Worm (Caenorhabditis elegans) whole organism, young adult: ENCODE results near the gene wdr-31.

Experiments used
- B0261.1 ChIP-seq: sonication (generic microtip); optimal IDR thresholded peaks from 2 replicates; lab custom pipeline; 2016; ENCODE audit warnings: mild to moderate bottlenecking, missing genetic modification characterization, moderate library complexity, missing compliant biosample characterization
- B0336.3 ChIP-seq: fragments of 200-800 bp; sonication (Bioruptor generic); IDR thresholded peaks from 2 replicates; pipeline ENCODE4 v1.3.6; 2022; ENCODE audit warnings: missing genetic modification characterization, missing compliant biosample characterization
- F10E7.11 ChIP-seq: sonication (generic microtip); optimal IDR thresholded peaks from 2 replicates; lab custom pipeline; 2017; ENCODE audit warnings: mild to moderate bottlenecking, missing genetic modification characterization, moderate library complexity, missing compliant biosample characterization
- F37B4.10 ChIP-seq: fragments of 200-800 bp; sonication (Bioruptor generic); IDR thresholded peaks from 2 replicates; pipeline ENCODE4 v1.3.6; 2022; ENCODE audit warnings: missing genetic modification characterization, missing compliant biosample characterization
- F49E8.2 ChIP-seq: sonication (generic microtip); optimal IDR thresholded peaks from 3 replicates; lab custom pipeline; 2017; ENCODE audit warnings: missing genetic modification characterization, mild to moderate bottlenecking, missing compliant biosample characterization, antibody characterized with exemption, moderate library complexity; ENCODE audit not compliant: insufficient read depth
- F52B5.7 ChIP-seq: sonication (generic microtip); optimal IDR thresholded peaks from 2 replicates; lab custom pipeline; 2016; ENCODE audit warnings: mild to moderate bottlenecking, missing genetic modification characterization, missing compliant biosample characterization
- F55B11.4 ChIP-seq: sonication (generic microtip); optimal IDR thresholded peaks from 2 replicates; lab custom pipeline; 2016; ENCODE audit warnings: missing compliant biosample characterization, missing genetic modification characterization, borderline replicate concordance; ENCODE audit not compliant: insufficient read depth
- K11D2.4 ChIP-seq: fragments of 200-800 bp; sonication (Bioruptor generic); IDR thresholded peaks from 2 replicates; pipeline ENCODE4 v1.3.6; 2022; ENCODE audit warnings: missing genetic modification reagents, missing genetic modification characterization, missing compliant biosample characterization
- T07F8.4 ChIP-seq: sonication (generic microtip); optimal IDR thresholded peaks from 2 replicates; lab custom pipeline; 2016; ENCODE audit warnings: mild to moderate bottlenecking, missing genetic modification characterization, moderate library complexity, missing compliant biosample characterization
- Y53F4B.3 ChIP-seq: fragments of 200-800 bp; sonication (Bioruptor generic); IDR thresholded peaks from 2 replicates; pipeline ENCODE4 v1.3.6; 2022; ENCODE audit warnings: missing genetic modification reagents, missing genetic modification characterization, missing compliant biosample characterization
- Y67H2A.10 ChIP-seq: fragments of 200-800 bp; sonication (Bioruptor generic); conservative IDR thresholded peaks from 2 replicates; pipeline ENCODE4 v1.3.6; 2022; ENCODE audit warnings: missing genetic modification reagents, missing genetic modification characterization, missing compliant biosample characterization
- Y95B8A.8 ChIP-seq: fragments of 200-800 bp; sonication (Bioruptor generic); IDR thresholded peaks from 2 replicates; pipeline ENCODE4 v1.3.6; 2022; ENCODE audit warnings: missing genetic modification reagents, missing genetic modification characterization, missing compliant biosample characterization
- ZK185.1 ChIP-seq: sonication (generic microtip); optimal IDR thresholded peaks from 2 replicates; lab custom pipeline; 2016; ENCODE audit warnings: mild to moderate bottlenecking, missing genetic modification characterization, missing compliant biosample characterization; ENCODE audit not compliant: poor library complexity, severe bottlenecking
- bed-1 ChIP-seq: fragments of 200-800 bp; sonication (Bioruptor generic); IDR thresholded peaks from 2 replicates; pipeline ENCODE4 v1.3.6; 2022; ENCODE audit warnings: missing genetic modification reagents, missing genetic modification characterization, missing compliant biosample characterization
- cebp-2 ChIP-seq: fragments of 200-800 bp; sonication (Bioruptor generic); IDR thresholded peaks from 2 replicates; pipeline ENCODE4 v1.3.6; 2022; ENCODE audit warnings: missing genetic modification characterization, missing compliant biosample characterization
- ceh-40 ChIP-seq: fragments of 200-800 bp; sonication (Bioruptor generic); IDR thresholded peaks from 2 replicates; pipeline ENCODE4 v1.3.6; 2022; ENCODE audit warnings: missing genetic modification characterization, missing compliant biosample characterization
- ceh-91 ChIP-seq: fragments of 200-800 bp; sonication (Bioruptor generic); IDR thresholded peaks from 2 replicates; pipeline ENCODE4 v1.3.6; 2022; ENCODE audit warnings: missing genetic modification reagents, missing genetic modification characterization, missing compliant biosample characterization
- die-1 ChIP-seq: sonication (generic microtip); optimal IDR thresholded peaks from 2 replicates; lab custom pipeline; 2016; ENCODE audit warnings: missing genotype, mild to moderate bottlenecking, missing genetic modification characterization, missing compliant biosample characterization
- dox-1 ChIP-seq: fragments of 200-800 bp; sonication (Bioruptor generic); IDR thresholded peaks from 2 replicates; pipeline ENCODE4 v1.3.6; 2022; ENCODE audit warnings: missing genetic modification reagents, missing genetic modification characterization, missing compliant biosample characterization
- dpl-1 ChIP-seq: fragments of 150-350 bp; optimal IDR thresholded peaks from 2 replicates; lab custom pipeline; 2014; ENCODE audit warnings: missing biosample characterization, missing genetic modification reagents, missing genetic modification characterization
- efl-1 ChIP-seq: fragments of 150-350 bp; optimal IDR thresholded peaks from 2 replicates; lab custom pipeline; 2014; ENCODE audit warnings: missing biosample characterization, missing genetic modification reagents, missing genetic modification characterization
- egl-18 ChIP-seq: fragments of 200-800 bp; sonication (Bioruptor generic); IDR thresholded peaks from 2 replicates; pipeline ENCODE4 v1.3.6; 2022; ENCODE audit warnings: missing genetic modification reagents, missing genetic modification characterization, missing compliant biosample characterization
- egrh-3 ChIP-seq: fragments of 200-800 bp; sonication (Bioruptor generic); IDR thresholded peaks from 2 replicates; pipeline ENCODE4 v1.3.6; 2022; ENCODE audit warnings: missing genetic modification reagents, missing genetic modification characterization, missing compliant biosample characterization
- ets-4 ChIP-seq: fragments of 200-800 bp; sonication (Bioruptor generic); optimal IDR thresholded peaks from 2 replicates; lab custom pipeline; 2018; ENCODE audit warnings: mild to moderate bottlenecking, missing genetic modification characterization, missing compliant biosample characterization
- hlh-12 ChIP-seq: sonication (generic microtip); optimal IDR thresholded peaks from 2 replicates; lab custom pipeline; 2016; ENCODE audit warnings: missing genetic modification characterization, missing compliant biosample characterization
- hmg-20 ChIP-seq: fragments of 200-800 bp; sonication (Bioruptor generic); IDR thresholded peaks from 2 replicates; pipeline ENCODE4 v1.3.6; 2022; ENCODE audit warnings: missing genetic modification reagents, missing genetic modification characterization, missing compliant biosample characterization
- hrde-1 ChIP-seq: sonication (generic microtip); optimal IDR thresholded peaks from 2 replicates; lab custom pipeline; 2016; ENCODE audit warnings: missing genetic modification characterization, mild to moderate bottlenecking, missing compliant biosample characterization, moderate library complexity, missing genotype, missing genetic modification reagents, borderline replicate concordance
- lag-1 ChIP-seq: fragments of 200-800 bp; sonication (Bioruptor generic); IDR thresholded peaks from 2 replicates; pipeline ENCODE4 v1.3.6; 2022; ENCODE audit warnings: missing genetic modification reagents, missing genetic modification characterization, missing compliant biosample characterization
- lin-26 ChIP-seq: fragments of 200-800 bp; sonication (Bioruptor generic); IDR thresholded peaks from 2 replicates; pipeline ENCODE4 v1.3.6; 2022; ENCODE audit warnings: missing genetic modification reagents, missing genetic modification characterization, missing compliant biosample characterization
- lir-1 ChIP-seq: fragments of 200-800 bp; sonication (Bioruptor generic); conservative IDR thresholded peaks from 2 replicates; pipeline ENCODE4 v1.3.6; 2022; ENCODE audit warnings: missing genetic modification reagents, missing genetic modification characterization, missing compliant biosample characterization
- lsy-27 ChIP-seq: sonication (generic microtip); optimal IDR thresholded peaks from 2 replicates; lab custom pipeline; 2017; ENCODE audit warnings: missing genetic modification characterization, mild to moderate bottlenecking, missing compliant biosample characterization, antibody characterized with exemption, missing genotype, borderline replicate concordance; ENCODE audit not compliant: insufficient read depth
- madf-3 ChIP-seq: fragments of 200-800 bp; sonication (Bioruptor generic); IDR thresholded peaks from 2 replicates; pipeline ENCODE4 v1.3.6; 2022; ENCODE audit warnings: missing genetic modification reagents, missing genetic modification characterization, missing compliant biosample characterization
- mes-4 ChIP-seq: sonication (generic microtip); optimal IDR thresholded peaks from 2 replicates; lab custom pipeline; 2016; ENCODE audit warnings: missing genotype, missing genetic modification characterization, missing compliant biosample characterization
- mxl-1 ChIP-seq: sonication (generic microtip); optimal IDR thresholded peaks from 2 replicates; lab custom pipeline; 2016; ENCODE audit warnings: missing genetic modification characterization, missing compliant biosample characterization
- pha-4 ChIP-seq: fragments of 150-350 bp; sonication (generic microtip); optimal IDR thresholded peaks from 2 replicates; lab custom pipeline; 2014; ENCODE audit warnings: missing biosample characterization, missing genetic modification reagents, missing genetic modification characterization
- repo-1 ChIP-seq: sonication (generic microtip); optimal IDR thresholded peaks from 2 replicates; lab custom pipeline; 2017; ENCODE audit warnings: mild to moderate bottlenecking, missing genetic modification characterization, missing compliant biosample characterization
- sdz-38 ChIP-seq: sonication (generic microtip); optimal IDR thresholded peaks from 2 replicates; lab custom pipeline; 2016; ENCODE audit warnings: missing genotype, missing genetic modification characterization, missing compliant biosample characterization
- snpc-1.3 ChIP-seq: sonication (generic microtip); optimal IDR thresholded peaks from 2 replicates; lab custom pipeline; 2017; ENCODE audit warnings: missing genetic modification characterization, mild to moderate bottlenecking, missing compliant biosample characterization, antibody characterized with exemption, moderate library complexity, missing genotype, missing genetic modification reagents; ENCODE audit not compliant: insufficient read depth
- snpc-4 ChIP-seq, 5 experiments: fragments of 150-350 bp in 1 of 5; sonication (generic microtip) in 4 of 5; optimal IDR thresholded peaks; 2 replicates each; lab custom pipeline; 2014 to 2018; ENCODE audit warnings: missing genetic modification characterization in 5 of 5, missing biosample characterization in 3 of 5, antibody characterized with exemption in 2 of 5, mild to moderate bottlenecking in 2 of 5, missing compliant biosample characterization in 2 of 5, missing genotype in 2 of 5, moderate library complexity in 2 of 5, missing genetic modification reagents in 1 of 5
- tbx-9 ChIP-seq: sonication (generic microtip); optimal IDR thresholded peaks from 2 replicates; lab custom pipeline; 2016; ENCODE audit warnings: borderline replicate concordance, missing genetic modification characterization, inconsistent platforms, missing compliant biosample characterization
- tlf-1 ChIP-seq: fragments of 200-800 bp; sonication (Bioruptor generic); optimal IDR thresholded peaks from 2 replicates; lab custom pipeline; 2018; ENCODE audit warnings: mild to moderate bottlenecking, missing genetic modification characterization, missing compliant biosample characterization
- xnd-1 ChIP-seq: sonication (generic microtip); optimal IDR thresholded peaks from 2 replicates; lab custom pipeline; 2016; ENCODE audit warnings: missing genotype, missing genetic modification reagents, missing genetic modification characterization, missing compliant biosample characterization
- zfh-2 ChIP-seq: fragments of 200-800 bp; sonication (Bioruptor generic); conservative IDR thresholded peaks from 2 replicates; pipeline ENCODE4 v1.3.6; 2022; ENCODE audit warnings: missing genetic modification reagents, missing genetic modification characterization, missing compliant biosample characterization
- zim-3 ChIP-seq: sonication (generic microtip); optimal IDR thresholded peaks from 2 replicates; lab custom pipeline; 2017; ENCODE audit warnings: mild to moderate bottlenecking, missing genetic modification characterization, moderate library complexity, missing compliant biosample characterization
- ztf-22 ChIP-seq: fragments of 200-800 bp; sonication (Bioruptor generic); optimal IDR thresholded peaks from 2 replicates; lab custom pipeline; 2018; ENCODE audit warnings: mild to moderate bottlenecking, missing genetic modification characterization, moderate library complexity, missing compliant biosample characterization
- ztf-25 ChIP-seq: fragments of 200-800 bp; sonication (Bioruptor generic); IDR thresholded peaks from 2 replicates; pipeline ENCODE4 v1.3.6; 2022; ENCODE audit warnings: missing genetic modification reagents, missing genetic modification characterization, missing compliant biosample characterization
- ztf-26 ChIP-seq: sonication (generic microtip); optimal IDR thresholded peaks from 2 replicates; lab custom pipeline; 2017; ENCODE audit warnings: missing genetic modification characterization, missing compliant biosample characterization
- ztf-3 ChIP-seq: fragments of 200-800 bp; sonication (Bioruptor generic); optimal IDR thresholded peaks from 2 replicates; lab custom pipeline; 2018; ENCODE audit warnings: mild to moderate bottlenecking, missing genetic modification characterization, missing compliant biosample characterization

wdr-31 gene

ce11 chrII:2742251-2742650, 7.2 kb upstream of the wdr-31 start, which contains the start of gene T05A8.7:
T05A8.7 (minus strand) TSS chrII:2742351.
- TF ChIP-seq hrde-1 (tag; lab: Kevin White, UChicago) (no peak), F10E7.11 (tag; lab: Kevin White, UChicago) (no peak), B0336.3 (GFP tag; lab: Robert Waterston, UW) (no peak), B0261.1 (no peak), madf-3 (GFP tag; lab: Robert Waterston, UW) (no peak), ztf-22 (GFP tag; lab: Kevin White, UChicago) (no peak), Y53F4B.3 (no peak), lag-1 (no peak), mxl-1 (no peak), Y67H2A.10 (no peak), xnd-1 (no peak), cebp-2 (GFP tag; lab: Robert Waterston, UW) (no peak), egl-18 (GFP tag; lab: Robert Waterston, UW) (no peak), egrh-3 (GFP tag; lab: Robert Waterston, UW) (no peak), die-1 (tag; lab: Kevin White, UChicago) (no peak), snpc-4 (GFP tag; optimal IDR thresholded peaks at IDR 0.05; lab: Kevin White, UChicago) (no peak), snpc-4 (tag; optimal IDR thresholded peaks at IDR 0.05; lab: Kevin White, UChicago) (no peak), tbx-9 (no peak)

- TF ChIP-seq mes-4 (tag; lab: Kevin White, UChicago) (no peak), K11D2.4 (no peak), F52B5.7 (peak; percentile 52), ets-4 (GFP tag; lab: Kevin White, UChicago) (no peak), lsy-27 (tag; lab: Kevin White, UChicago) (no peak), ceh-40 (no peak), F55B11.4 (tag; lab: Kevin White, UChicago) (no peak), lir-1 (GFP tag; lab: Robert Waterston, UW) (no peak), ztf-26 (tag; lab: Kevin White, UChicago) (no peak), pha-4 (no peak), bed-1 (GFP tag; lab: Robert Waterston, UW) (no peak), egl-18 (GFP tag; lab: Robert Waterston, UW) (no peak), dox-1 (GFP tag; lab: Robert Waterston, UW) (0 out of 2 replicates have a peak, but pooled peaks have one; percentile 9), snpc-1.3 (tag; lab: Kevin White, UChicago) (no peak), ceh-91 (GFP tag; lab: Robert Waterston, UW) (no peak), egrh-3 (GFP tag; lab: Robert Waterston, UW) (peak; percentile 91), ZK185.1 (tag; lab: Kevin White, UChicago) (no peak), efl-1 (GFP tag; lab: Kevin White, UChicago) (no peak), hlh-12 (tag; lab: Kevin White, UChicago) (no peak), lin-26 (GFP tag; lab: Robert Waterston, UW) (no peak), repo-1 (tag; lab: Kevin White, UChicago) (no peak), T07F8.4 (no peak), ztf-3 (GFP tag; lab: Kevin White, UChicago) (no peak), F37B4.10 (GFP tag; lab: Robert Waterston, UW) (0 out of 2 replicates have a peak, but pooled peaks have one; percentile 4), sdz-38 (no peak), F49E8.2 (tag; lab: Kevin White, UChicago) (no peak), dpl-1 (GFP tag; lab: Kevin White, UChicago) (no peak), zfh-2 (GFP tag; lab: Robert Waterston, UW) (peak; percentile 89), Y53F4B.3 (no peak), ztf-25 (no peak), tlf-1 (GFP tag; lab: Kevin White, UChicago) (no peak), zim-3 (tag; lab: Kevin White, UChicago) (no peak), hmg-20 (GFP tag; lab: Robert Waterston, UW) (no peak), Y95B8A.8 (GFP tag; lab: Robert Waterston, UW) (no peak)
These were observed 6.3 kb upstream of the wdr-31 start for ce11 chrII:2741405-2741804.
